Worm (Caenorhabditis elegans) whole organism, L4 larva: ENCODE results near the gene R09B5.11.

Experiments
- D1046.2 ChIP-seq: fragments of 200-800 bp; sonication (Bioruptor generic); IDR thresholded peaks from 2 replicates; pipeline ENCODE4 v1.3.6; 2022; ENCODE audit warnings: missing genetic modification characterization, missing compliant biosample characterization
- F10B5.3 ChIP-seq: sonication (generic microtip); optimal IDR thresholded peaks from 2 replicates; lab custom pipeline; 2016; ENCODE audit warnings: mild to moderate bottlenecking, missing genetic modification characterization, missing compliant biosample characterization
- F44E2.7 ChIP-seq: fragments of 200-800 bp; sonication (Bioruptor generic); IDR thresholded peaks from 2 replicates; pipeline ENCODE4 v2.1.2; 2022; ENCODE audit warnings: missing genetic modification characterization, missing compliant biosample characterization
- F49E8.2 ChIP-seq: sonication (generic microtip); optimal IDR thresholded peaks from 2 replicates; lab custom pipeline; 2016; ENCODE audit warnings: missing compliant biosample characterization, mild to moderate bottlenecking, missing genetic modification characterization, borderline replicate concordance
- aha-1 ChIP-seq: fragments of 150-350 bp; peaks from one replicate; lab custom pipeline; 2014; ENCODE audit warnings: missing biosample characterization, missing genetic modification characterization
- arid-1 ChIP-seq: fragments of 200-800 bp; sonication (Bioruptor generic); conservative IDR thresholded peaks from 2 replicates; pipeline ENCODE4 v1.3.6; 2022; ENCODE audit warnings: missing genetic modification reagents, missing genetic modification characterization, missing compliant biosample characterization
- attf-4 ChIP-seq: sonication (generic microtip); optimal IDR thresholded peaks from 3 replicates; lab custom pipeline; 2017; ENCODE audit warnings: missing biosample characterization, missing genetic modification characterization
- ceh-44 ChIP-seq: fragments of 200-800 bp; sonication (Bioruptor generic); IDR thresholded peaks from 2 replicates; pipeline ENCODE4 v1.3.6; 2022; ENCODE audit warnings: missing genetic modification reagents, missing genetic modification characterization, missing compliant biosample characterization
- ceh-82 ChIP-seq: sonication (generic microtip); optimal IDR thresholded peaks from 2 replicates; lab custom pipeline; 2017; ENCODE audit warnings: missing biosample characterization, missing genetic modification characterization
- cey-2 ChIP-seq: sonication (generic microtip); optimal IDR thresholded peaks from 3 replicates; lab custom pipeline; 2017; ENCODE audit warnings: missing genetic modification characterization, mild to moderate bottlenecking, missing compliant biosample characterization, antibody characterized with exemption, borderline replicate concordance; ENCODE audit not compliant: insufficient read depth
- ctbp-1 ChIP-seq: fragments of 200-800 bp; sonication (Bioruptor generic); IDR thresholded peaks from 2 replicates; pipeline ENCODE4 v1.3.6; 2022; ENCODE audit warnings: missing genetic modification reagents, missing genetic modification characterization, missing compliant biosample characterization
- daf-12 ChIP-seq: fragments of 150-350 bp; optimal IDR thresholded peaks from 2 replicates; lab custom pipeline; 2014; ENCODE audit warnings: missing biosample characterization, missing genetic modification reagents, missing genetic modification characterization
- daf-16 ChIP-seq, 3 experiments: sonication (generic microtip); optimal IDR thresholded peaks; 2 replicates each; lab custom pipeline; 2016 to 2017; ENCODE audit warnings: missing genetic modification characterization in 3 of 3, missing genetic modification reagents in 3 of 3, mild to moderate bottlenecking in 2 of 3, missing compliant biosample characterization in 2 of 3, missing biosample characterization in 1 of 3, moderate library complexity in 1 of 3
- daf-8 ChIP-seq: fragments of 200-800 bp; sonication (Bioruptor generic); IDR thresholded peaks from 2 replicates; pipeline ENCODE4 v1.3.6; 2022; ENCODE audit warnings: missing genetic modification characterization, missing compliant biosample characterization
- fos-1 ChIP-seq: fragments of 150-350 bp; optimal IDR thresholded peaks from 2 replicates; lab custom pipeline; 2014; ENCODE audit warnings: missing biosample characterization, missing genetic modification characterization
- hif-1 ChIP-seq, 2 experiments: sonication (generic microtip); optimal IDR thresholded peaks; 2 replicates each; lab custom pipeline; 2016 to 2017; ENCODE audit warnings: missing compliant biosample characterization in 2 of 2, missing genetic modification characterization in 2 of 2, missing genetic modification reagents in 2 of 2, missing genotype in 2 of 2, mild to moderate bottlenecking in 1 of 2
- hlh-30 ChIP-seq: sonication (generic microtip); optimal IDR thresholded peaks from 2 replicates; lab custom pipeline; 2017; ENCODE audit warnings: antibody characterized with exemption, mild to moderate bottlenecking, missing genetic modification characterization, missing compliant biosample characterization; ENCODE audit not compliant: insufficient read depth
- lin-29 ChIP-seq: fragments of 200-800 bp; sonication (Bioruptor generic); IDR thresholded peaks from 2 replicates; pipeline ENCODE4 v1.3.6; 2022; ENCODE audit warnings: missing genetic modification reagents, missing genetic modification characterization, missing compliant biosample characterization
- lin-39 ChIP-seq: fragments of 150-350 bp; optimal IDR thresholded peaks from 2 replicates; lab custom pipeline; 2014; ENCODE audit warnings: missing biosample characterization, missing genetic modification reagents, missing genetic modification characterization
- lsy-2 ChIP-seq, 2 experiments: fragments of 150-350 bp in 1 of 2; sonication (generic microtip) in 1 of 2; optimal IDR thresholded peaks; 2 replicates each; lab custom pipeline; 2014 to 2017; ENCODE audit warnings: missing biosample characterization in 2 of 2, missing genetic modification characterization in 2 of 2
- madf-5 ChIP-seq, 2 experiments: fragments of 200-800 bp; sonication (Bioruptor generic); IDR thresholded peaks; 2 replicates each; pipeline ENCODE4 v1.3.6; 2022; ENCODE audit warnings: missing compliant biosample characterization in 2 of 2, missing genetic modification characterization in 2 of 2
- madf-9 ChIP-seq: fragments of 200-800 bp; sonication (Bioruptor generic); conservative IDR thresholded peaks from 2 replicates; pipeline ENCODE4 v1.3.6; 2022; ENCODE audit warnings: missing genetic modification reagents, missing genetic modification characterization, missing compliant biosample characterization
- mdl-1 ChIP-seq, 2 experiments: fragments of 150-350 bp in 1 of 2; sonication (generic microtip) in 1 of 2; optimal IDR thresholded peaks; 2 replicates each; lab custom pipeline; 2014 to 2017; ENCODE audit warnings: missing biosample characterization in 2 of 2, missing genetic modification characterization in 2 of 2
- mes-2 ChIP-seq: sonication (generic microtip); optimal IDR thresholded peaks from 2 replicates; lab custom pipeline; 2016; ENCODE audit warnings: missing genotype, mild to moderate bottlenecking, missing genetic modification characterization, missing compliant biosample characterization; ENCODE audit not compliant: poor library complexity, severe bottlenecking
- mxl-3 ChIP-seq: fragments of 200-800 bp; sonication (Bioruptor generic); optimal IDR thresholded peaks from 2 replicates; lab custom pipeline; 2018; ENCODE audit warnings: mild to moderate bottlenecking, missing genetic modification characterization, missing compliant biosample characterization
- nhr-28 ChIP-seq: fragments of 150-350 bp; optimal IDR thresholded peaks from 2 replicates; lab custom pipeline; 2014; ENCODE audit warnings: missing biosample characterization, missing genetic modification characterization
- nhr-41 ChIP-seq: fragments of 200-800 bp; sonication (Bioruptor generic); IDR thresholded peaks from 2 replicates; pipeline ENCODE4 v1.3.6; 2022; ENCODE audit warnings: missing genetic modification reagents, missing genetic modification characterization, missing compliant biosample characterization
- nhr-42 ChIP-seq: fragments of 200-800 bp; sonication (Bioruptor generic); IDR thresholded peaks from 2 replicates; pipeline ENCODE4 v1.3.6; 2022; ENCODE audit warnings: missing genetic modification characterization, missing compliant biosample characterization
- nhr-48 ChIP-seq: sonication (generic microtip); optimal IDR thresholded peaks from 2 replicates; lab custom pipeline; 2016; ENCODE audit warnings: mild to moderate bottlenecking, missing genetic modification characterization, missing compliant biosample characterization
- pha-4 ChIP-seq, 2 experiments: fragments of 150-350 bp in 1 of 2; fragments of 200-800 bp in 1 of 2; sonication (Bioruptor generic) in 1 of 2; IDR thresholded peaks in 1 of 2; optimal IDR thresholded peaks in 1 of 2; 2 replicates each; pipeline versions ENCODE4 v1.3.6 to Lab custom; 2014 to 2022; ENCODE audit warnings: missing genetic modification characterization in 2 of 2, missing genetic modification reagents in 2 of 2, missing biosample characterization in 1 of 2, missing compliant biosample characterization in 1 of 2
- rbr-2 ChIP-seq: sonication (generic microtip); optimal IDR thresholded peaks from 2 replicates; lab custom pipeline; 2016; ENCODE audit warnings: missing genotype, missing genetic modification characterization, missing compliant biosample characterization
- set-16 ChIP-seq: fragments of 200-800 bp; sonication (Bioruptor generic); IDR thresholded peaks from 2 replicates; pipeline ENCODE4 v1.3.6; 2022; ENCODE audit warnings: missing genetic modification reagents, missing genetic modification characterization, missing compliant biosample characterization
- unc-62 ChIP-seq, 3 experiments: fragments of 150-350 bp in 1 of 3; sonication (generic microtip); optimal IDR thresholded peaks in 2 of 3; peaks in 1 of 3; 1 replicate in 1 of 3; 2 replicates in 2 of 3; lab custom pipeline; 2014 to 2017; ENCODE audit warnings: missing biosample characterization in 3 of 3, missing genetic modification characterization in 3 of 3, missing genetic modification reagents in 3 of 3, missing genotype in 1 of 3
- vab-7 ChIP-seq: fragments of 200-800 bp; sonication (Bioruptor generic); IDR thresholded peaks from 2 replicates; pipeline ENCODE4 v1.3.6; 2022; ENCODE audit warnings: missing genetic modification reagents, missing genetic modification characterization, missing compliant biosample characterization
- zfp-2 ChIP-seq: sonication (generic microtip); optimal IDR thresholded peaks from 2 replicates; lab custom pipeline; 2016; ENCODE audit warnings: mild to moderate bottlenecking, missing genetic modification characterization, missing compliant biosample characterization
- ztf-7 ChIP-seq: fragments of 150-350 bp; optimal IDR thresholded peaks from 2 replicates; lab custom pipeline; 2014; ENCODE audit warnings: missing biosample characterization, missing genetic modification characterization

Gene R09B5.11

ce11 chrV:1471078-1471969, 32.3 kb downstream of the R09B5.11 start (continued):
- no peak for TF ChIP-seq F44E2.7
- TF ChIP-seq rbr-2 (tag; lab: Kevin White, UChicago) = peak; percentile 7
- TF ChIP-seq ceh-44 = no peak
- peak in 1 of 2 experiments; percentile 84 for TF ChIP-seq lsy-2 (tag; optimal IDR thresholded peaks at IDR 0.05; lab: Kevin White, UChicago)
- peak; percentile 52; the same call in 1 of the 2 replicates for TF ChIP-seq vab-7
- TF ChIP-seq cey-2 (tag; lab: Kevin White, UChicago) = no peak
- 0 out of 2 replicates have a peak, but pooled peaks have one; percentile 16 for TF ChIP-seq ctbp-1 (GFP tag; lab: Robert Waterston, UW)
- no peak for TF ChIP-seq arid-1 (GFP tag; lab: Robert Waterston, UW)
- TF ChIP-seq F49E8.2 (tag; lab: Kevin White, UChicago) = no peak
- no peak for TF ChIP-seq daf-12 (tag; lab: Kevin White, UChicago)
- no peak for TF ChIP-seq lin-29 (GFP tag; lab: Robert Waterston, UW)
- TF ChIP-seq zfp-2 (tag; lab: Kevin White, UChicago) = no peak
- TF ChIP-seq daf-8 (GFP tag; lab: Robert Waterston, UW) = no peak
- TF ChIP-seq ceh-82 = no peak
- no peak for TF ChIP-seq fos-1 (tag; lab: Kevin White, UChicago)

ce11 chrV:1471977-1472376, 33.0 kb downstream of the R09B5.11 start:
- TF ChIP-seq madf-5 (GFP tag; IDR thresholded peaks at IDR 0.05; lab: Robert Waterston, UW) (no peak), madf-9 (peak; percentile 34; the same call in 1 of the 2 replicates), set-16 (GFP tag; lab: Robert Waterston, UW) (peak; percentile 46; the same call in 1 of the 2 replicates), mes-2 (peak; percentile 34), ctbp-1 (GFP tag; lab: Robert Waterston, UW) (0 out of 2 replicates have a peak, but pooled peaks have one; percentile 13), F10B5.3 (tag; lab: Kevin White, UChicago) (no peak), D1046.2 (GFP tag; lab: Robert Waterston, UW) (0 out of 2 replicates have a peak, but pooled peaks have one; percentile 28), hlh-30 (tag; lab: Kevin White, UChicago) (no peak)

- no peak for TF ChIP-seq pha-4 (GFP tag; IDR thresholded peaks at IDR 0.05; lab: Robert Waterston, UW)
- TF ChIP-seq pha-4 (tag; optimal IDR thresholded peaks at IDR 0.05; lab: Kevin White, UChicago) = no peak
- TF ChIP-seq nhr-28 (tag; lab: Kevin White, UChicago) = peak; percentile 18
- TF ChIP-seq mes-2 = peak; percentile 17
- TF ChIP-seq attf-4 = no peak
- no peak for TF ChIP-seq hif-1 (tag; optimal IDR thresholded peaks at IDR 0.05; lab: Kevin White, UChicago)
- TF ChIP-seq lin-39 = no peak
- TF ChIP-seq mxl-3 = peak; percentile 43
- peak in 1 of 2 experiments; percentile 12 for TF ChIP-seq unc-62 (GFP tag; optimal IDR thresholded peaks at IDR 0.05 in 1 of 2; lab: Kevin White, UChicago)
- no peak for TF ChIP-seq unc-62 (tag; optimal IDR thresholded peaks at IDR 0.05; lab: Kevin White, UChicago)
- no peak for TF ChIP-seq ztf-7 (tag; lab: Kevin White, UChicago)
- no peak for TF ChIP-seq nhr-42 (GFP tag; lab: Robert Waterston, UW)
- no peak for TF ChIP-seq daf-16 (GFP tag; optimal IDR thresholded peaks at IDR 0.05; lab: Kevin White, UChicago)
- TF ChIP-seq daf-16 (tag; optimal IDR thresholded peaks at IDR 0.05; lab: Kevin White, UChicago) = no peak
- TF ChIP-seq ceh-44 = no peak
- TF ChIP-seq hlh-30 (tag; lab: Kevin White, UChicago) = peak; percentile 65
- TF ChIP-seq mdl-1 (tag; optimal IDR thresholded peaks at IDR 0.05; lab: Kevin White, UChicago) = no peak
- no peak for TF ChIP-seq nhr-41 (GFP tag; lab: Robert Waterston, UW)
- TF ChIP-seq aha-1 (tag; lab: Kevin White, UChicago) = peak; percentile 82
- no peak; the same call in 1 of the 2 replicates for TF ChIP-seq vab-7
- TF ChIP-seq nhr-48 (tag; lab: Kevin White, UChicago) = no peak
Observed at ce11 chrV:1472569-1472968, 33.6 kb downstream of the R09B5.11 start.
